Fruit fly (Drosophila melanogaster): ENCODE results near the gene alpha-Man-Ib.
A peak's percentile ranks its signal among the peaks of the same experiment; 100 is the strongest.

Gene alpha-Man-Ib

DNA sequence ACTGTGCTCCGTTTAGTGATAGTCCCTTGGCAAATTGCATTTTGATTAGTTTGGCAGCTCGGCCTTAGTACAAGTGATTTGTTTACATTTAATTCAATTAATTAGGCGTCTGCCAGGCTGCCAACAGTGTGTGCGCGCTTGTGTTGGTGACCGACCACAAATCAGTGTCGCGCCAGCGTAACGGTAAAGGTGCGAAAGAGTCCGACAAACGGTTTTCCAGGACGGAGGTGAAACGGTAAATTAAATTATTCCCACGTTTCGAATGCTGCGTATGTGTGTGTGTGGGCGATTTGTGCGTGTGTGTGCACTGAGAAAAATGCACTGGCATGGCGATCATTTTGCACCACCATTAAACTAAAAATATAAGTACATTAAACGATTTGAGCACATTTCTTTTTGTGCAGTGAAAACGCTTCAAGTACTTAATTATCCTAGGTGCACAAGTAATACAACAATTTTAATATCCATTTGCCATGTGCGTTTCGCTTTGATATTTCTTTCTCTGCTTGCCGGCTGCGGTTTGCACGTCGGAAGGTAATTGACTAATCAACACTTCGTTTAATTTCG is 26.4 kb upstream of the alpha-Man-Ib start:
- TF ChIP-seq fd96Ca (GFP tag; IDR thresholded peaks at IDR 0.05) (peak; percentile 6; the same call in 1 of the 3 replicates), CG14655 (GFP tag; optimal IDR thresholded peaks at IDR 0.05) (no peak)

DNA sequence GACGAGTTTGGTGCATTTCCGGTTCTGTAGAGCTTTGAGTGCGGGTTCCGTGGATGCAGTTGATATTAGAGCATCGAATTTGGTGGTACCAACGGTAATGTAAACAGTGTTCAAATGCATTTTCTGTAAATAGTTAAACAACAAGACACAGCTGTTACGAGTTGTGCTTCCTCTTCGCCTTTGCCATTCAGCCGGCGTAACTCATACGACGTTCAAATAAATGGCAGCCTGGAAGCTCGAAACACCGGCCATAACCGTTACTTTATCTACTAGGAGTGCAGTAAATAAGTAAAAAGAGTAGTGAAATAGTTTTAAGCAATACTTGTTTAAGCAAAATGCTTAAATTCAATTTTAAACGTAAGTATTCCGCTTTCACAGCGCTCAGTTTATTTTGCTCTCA is 25.8 kb upstream of the alpha-Man-Ib start, which contains the start of the genes Alg13 and superdeath:
TSS of gene Alg13 (minus strand) at position 167 of the 400 bp plus-strand sequence.
TSS of gene superdeath (plus strand) at position 256 of the 400 bp plus-strand sequence.
- TF ChIP-seq CG9948 (tag; optimal IDR thresholded peaks at IDR 0.05) = peak; percentile 40
- no peak for TF ChIP-seq CG12605 (GFP tag; IDR thresholded peaks at IDR 0.05)

DNA sequence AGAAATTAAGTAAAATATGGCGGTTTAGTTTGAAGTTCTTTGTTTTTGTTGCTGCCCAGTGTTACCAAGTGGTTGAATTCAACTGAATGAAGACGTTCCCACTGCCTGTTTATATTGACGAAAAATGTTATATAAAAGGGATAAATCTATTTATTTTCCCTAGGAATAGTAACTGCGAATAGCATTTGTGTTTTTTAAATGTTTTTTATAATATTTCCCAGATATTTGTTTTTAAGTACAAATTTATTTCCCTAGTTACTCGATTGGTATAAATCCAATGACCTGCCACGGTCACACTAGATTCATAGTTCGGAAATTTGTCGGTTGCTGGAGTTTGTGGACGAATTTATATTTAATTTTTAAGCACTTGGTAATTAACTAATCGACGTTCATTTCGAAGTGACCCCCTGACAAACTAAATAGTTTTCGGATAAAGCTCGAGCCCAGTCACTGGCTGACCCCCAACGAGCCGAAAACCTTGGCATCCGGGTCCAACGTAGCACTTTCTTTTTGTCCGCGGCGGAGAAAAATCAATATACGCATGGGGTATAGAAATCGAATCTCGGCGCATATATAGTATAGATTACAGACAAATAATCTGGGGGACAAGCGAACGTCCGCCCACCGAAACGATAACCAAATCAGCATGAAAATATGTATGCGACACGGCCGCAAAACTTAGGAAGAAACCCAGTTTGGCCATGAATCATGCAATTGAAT is 18.4 kb upstream of the alpha-Man-Ib start, which contains the start of the genes dgt6 and Vha100-1:
TSS of gene dgt6 (minus strand) at position 71 of the 720 bp plus-strand sequence.
TSS of gene Vha100-1 (plus strand) at position 292 of the 720 bp plus-strand sequence.
- TF ChIP-seq CG13204 (GFP tag; optimal IDR thresholded peaks at IDR 0.05) (no peak), Pif1B (GFP tag; optimal IDR thresholded peaks at IDR 0.05) (no peak), Ets98B (GFP tag; IDR thresholded peaks at IDR 0.05) (no peak), CG17806 (tag; optimal IDR thresholded peaks at IDR 0.05) (no peak), CG14655 (GFP tag; optimal IDR thresholded peaks at IDR 0.05) (no peak), CG15710 (tag; optimal IDR thresholded peaks at IDR 0.05) (no peak)

DNA sequence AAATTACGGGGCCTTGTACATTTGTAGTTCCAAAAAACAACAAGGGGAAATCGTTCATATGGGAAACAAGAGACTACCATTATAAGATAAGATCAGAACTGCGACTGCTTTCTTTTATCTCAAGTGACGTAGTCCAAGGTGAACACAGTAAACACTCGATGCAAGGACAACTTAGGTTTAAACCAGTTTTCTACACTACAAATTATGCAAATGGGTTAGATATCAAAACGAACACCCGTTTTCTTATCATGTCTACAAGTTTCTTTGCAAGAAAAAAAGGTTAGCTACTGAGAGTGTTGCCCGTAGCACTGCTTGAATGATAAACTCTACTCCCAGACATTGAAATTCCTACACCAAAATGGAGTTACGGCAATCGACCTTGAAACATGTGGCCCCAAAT is 11.5 kb upstream of the alpha-Man-Ib start:
- peak; percentile 63 for TF ChIP-seq CG12605 (GFP tag; IDR thresholded peaks at IDR 0.05)
- no peak for TF ChIP-seq CG13204 (GFP tag; optimal IDR thresholded peaks at IDR 0.05)
- peak; percentile 71 for TF ChIP-seq CG34367 (tag; optimal IDR thresholded peaks at IDR 0.05)
- peak; percentile 76 for TF ChIP-seq CG4496 (GFP tag; IDR thresholded peaks at IDR 0.05)
- TF ChIP-seq CG14655 (GFP tag; optimal IDR thresholded peaks at IDR 0.05) = no peak
- TF ChIP-seq D1 (tag; optimal IDR thresholded peaks at IDR 0.05) = no peak
- no peak for TF ChIP-seq EcR (GFP tag; optimal IDR thresholded peaks at IDR 0.05)
- peak; percentile 72 for TF ChIP-seq CG8159 (tag; optimal IDR thresholded peaks at IDR 0.05)
- peak; percentile 78 for TF ChIP-seq CG15710 (tag; optimal IDR thresholded peaks at IDR 0.05)
- TF ChIP-seq CG32121 (GFP tag; IDR thresholded peaks at IDR 0.05) = peak; percentile 63
- no peak for TF ChIP-seq CG10348 (GFP tag; IDR thresholded peaks at IDR 0.05)
- TF ChIP-seq fd96Ca (GFP tag; IDR thresholded peaks at IDR 0.05) = peak; percentile 83
- peak; percentile 77 for TF ChIP-seq Pif1A (GFP tag; optimal IDR thresholded peaks at IDR 0.05)
- peak; percentile 68 for TF ChIP-seq CG17806 (tag; optimal IDR thresholded peaks at IDR 0.05)
- TF ChIP-seq CG9948 (tag; optimal IDR thresholded peaks at IDR 0.05) = peak; percentile 53
- peak; percentile 67 for TF ChIP-seq Pif1B (GFP tag; optimal IDR thresholded peaks at IDR 0.05)
- peak; percentile 40 for TF ChIP-seq CG8301 (tag; optimal IDR thresholded peaks at IDR 0.05)
- peak; percentile 84 for TF ChIP-seq Snoo (tag; optimal IDR thresholded peaks at IDR 0.05)
- peak; percentile 69 for TF ChIP-seq Ets98B (GFP tag; IDR thresholded peaks at IDR 0.05)
- TF ChIP-seq gl (tag; optimal IDR thresholded peaks at IDR 0.05) = peak; percentile 12
- TF ChIP-seq rn (GFP tag; IDR thresholded peaks at IDR 0.05) = peak; percentile 48

DNA sequence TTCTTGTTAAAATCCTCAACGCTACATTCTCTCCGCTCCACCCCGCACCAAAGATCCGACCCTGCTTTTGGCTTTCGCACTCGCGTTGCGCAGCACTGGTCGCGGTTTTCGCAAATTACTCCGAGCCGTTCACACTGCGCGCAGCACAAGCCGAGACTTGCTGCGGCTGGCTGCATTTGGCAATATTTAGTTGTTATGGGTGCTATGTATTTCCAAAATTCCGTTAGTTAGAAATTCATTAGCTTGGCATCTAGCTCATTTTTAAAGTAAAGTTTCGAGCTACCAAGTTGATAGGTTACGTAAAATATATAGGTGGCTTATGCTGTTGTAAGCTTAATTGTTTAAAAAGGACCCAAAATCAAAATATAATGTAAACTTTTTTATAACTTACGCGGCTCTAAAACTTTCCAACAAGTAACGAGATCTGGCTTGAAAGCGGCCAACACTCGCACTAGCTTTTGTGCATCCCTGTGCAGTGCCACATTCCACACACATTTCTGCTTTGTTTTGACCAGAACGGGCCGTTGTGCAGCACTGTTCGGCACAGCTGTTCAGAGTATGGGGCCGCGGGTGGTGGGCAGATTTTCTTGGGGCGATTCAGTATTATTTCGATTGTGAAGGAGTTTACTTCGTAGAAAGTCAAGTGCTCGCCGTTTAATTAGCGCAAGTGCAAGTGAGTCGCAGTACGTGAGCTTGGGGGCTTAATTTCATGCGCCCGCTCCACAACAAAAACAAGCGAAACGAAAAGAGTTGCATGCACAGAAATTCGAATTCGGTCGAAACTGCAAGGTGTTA is 10.4 kb upstream of the alpha-Man-Ib start, which contains the start of the genes yem and Ctl2:
TSS of gene yem (minus strand) at position 63 of the 795 bp plus-strand sequence.
TSS of gene Ctl2 (plus strand) at position 554 of the 795 bp plus-strand sequence.
- peak; percentile 54 for TF ChIP-seq CG15710 (tag; optimal IDR thresholded peaks at IDR 0.05)
- no peak for TF ChIP-seq CG10348 (GFP tag; IDR thresholded peaks at IDR 0.05)
- TF ChIP-seq CG13204 (GFP tag; optimal IDR thresholded peaks at IDR 0.05) = no peak
- TF ChIP-seq CG8159 (tag; optimal IDR thresholded peaks at IDR 0.05) = peak; percentile 62
- TF ChIP-seq CG17806 (tag; optimal IDR thresholded peaks at IDR 0.05) = peak; percentile 40
- TF ChIP-seq CG32121 (GFP tag; IDR thresholded peaks at IDR 0.05) = no peak
- TF ChIP-seq CG8301 (tag; optimal IDR thresholded peaks at IDR 0.05) = no peak
- peak; percentile 20; the same call in 1 of the 2 replicates for TF ChIP-seq rn (GFP tag; IDR thresholded peaks at IDR 0.05)
- peak; percentile 36 for TF ChIP-seq Ets98B (GFP tag; IDR thresholded peaks at IDR 0.05)
- peak; percentile 45 for TF ChIP-seq CG4496 (GFP tag; IDR thresholded peaks at IDR 0.05)
- TF ChIP-seq D1 (tag; optimal IDR thresholded peaks at IDR 0.05) = no peak
- peak; percentile 17 for TF ChIP-seq CG34367 (tag; optimal IDR thresholded peaks at IDR 0.05)
- TF ChIP-seq CG12605 (GFP tag; IDR thresholded peaks at IDR 0.05) = no peak; the same call in 1 of the 2 replicates
- no peak for TF ChIP-seq EcR (GFP tag; optimal IDR thresholded peaks at IDR 0.05)
- peak; percentile 52 for TF ChIP-seq Pif1B (GFP tag; optimal IDR thresholded peaks at IDR 0.05)
- TF ChIP-seq Snoo (tag; optimal IDR thresholded peaks at IDR 0.05) = peak; percentile 22
- TF ChIP-seq Pif1A (GFP tag; optimal IDR thresholded peaks at IDR 0.05) = no peak
- TF ChIP-seq fd96Ca (GFP tag; IDR thresholded peaks at IDR 0.05) = peak; percentile 65
- peak; percentile 46 for TF ChIP-seq CG9948 (tag; optimal IDR thresholded peaks at IDR 0.05)
- no peak for TF ChIP-seq gl (tag; optimal IDR thresholded peaks at IDR 0.05)
- TF ChIP-seq CG14655 (GFP tag; optimal IDR thresholded peaks at IDR 0.05) = no peak

Data from whole organism, pupa.